Fruit fly (Drosophila melanogaster) whole organism, embryonic: ENCODE data around the gene CG6236.
A peak's percentile ranks its signal among the peaks of the same experiment; 100 is the strongest.

ENCODE experiments used
- Blimp-1 ChIP-seq: fragments of 200-800 bp; sonication (Bioruptor generic); optimal IDR thresholded peaks from 3 replicates; lab custom pipeline; 2018; ENCODE audit warnings: missing biosample characterization, missing genetic modification characterization, mild to moderate bottlenecking, moderate library complexity, missing genetic modification reagents
- C15 ChIP-seq: fragments of 200-800 bp; sonication (Bioruptor generic); IDR thresholded peaks from 3 replicates; pipeline ENCODE4 v1.3.6; 2022; ENCODE audit warnings: missing biosample characterization, missing genetic modification characterization
- CG10147 ChIP-seq: fragments of 200-800 bp; sonication (Bioruptor generic); optimal IDR thresholded peaks from 2 replicates; lab custom pipeline; 2019; ENCODE audit warnings: missing biosample characterization, mild to moderate bottlenecking, missing genetic modification characterization, moderate library complexity
- CG10565 ChIP-seq: fragments of 200-800 bp; sonication (Bioruptor generic); optimal IDR thresholded peaks from 3 replicates; lab custom pipeline; 2016; ENCODE audit warnings: missing biosample characterization, mild to moderate bottlenecking, missing genetic modification characterization
- CG12299 ChIP-seq: fragments of 200-800 bp; sonication (Bioruptor generic); optimal IDR thresholded peaks from 2 replicates; lab custom pipeline; 2018; ENCODE audit warnings: missing biosample characterization, mild to moderate bottlenecking, missing genetic modification characterization
- CG13123 ChIP-seq: fragments of 200-800 bp; sonication (Bioruptor generic); optimal IDR thresholded peaks from 2 replicates; lab custom pipeline; 2016; ENCODE audit warnings: missing biosample characterization, missing genetic modification characterization
- CG1647 ChIP-seq: fragments of 200-800 bp; sonication (Bioruptor generic); optimal IDR thresholded peaks from 3 replicates; lab custom pipeline; 2016; ENCODE audit warnings: missing biosample characterization, missing genetic modification characterization
- CG17328 ChIP-seq: fragments of 200-800 bp; sonication (Bioruptor generic); IDR thresholded peaks from 2 replicates; pipeline ENCODE4 v1.3.6; 2022; ENCODE audit warnings: missing biosample characterization, missing genetic modification characterization
- CG17829 ChIP-seq: fragments of 200-800 bp; optimal IDR thresholded peaks from 2 replicates; lab custom pipeline; 2019; ENCODE audit warnings: missing biosample characterization, mild to moderate bottlenecking, missing genetic modification characterization, moderate library complexity
- CG32767 ChIP-seq: fragments of 200-800 bp; sonication (Bioruptor generic); IDR thresholded peaks from 2 replicates; pipeline ENCODE4 v1.3.6; 2022; ENCODE audit warnings: missing biosample characterization, missing genetic modification characterization
- CG3726 ChIP-seq: fragments of 200-800 bp; sonication (Bioruptor generic); IDR thresholded peaks from 3 replicates; pipeline ENCODE4, ENCODE4 v1.3.6; 2022; ENCODE audit warnings: missing biosample characterization, missing genetic modification characterization
- CG5245 ChIP-seq: fragments of 200-800 bp; sonication (Bioruptor generic); optimal IDR thresholded peaks from 3 replicates; lab custom pipeline; 2016; ENCODE audit warnings: missing biosample characterization, missing genetic modification characterization
- CG6791 ChIP-seq: fragments of 200-800 bp; sonication (Bioruptor generic); IDR thresholded peaks from 3 replicates; pipeline ENCODE4 v1.3.6; 2022; ENCODE audit warnings: missing biosample characterization, missing genetic modification characterization; ENCODE audit not compliant: partially characterized antibody
- CG7271 ChIP-seq: fragments of 200-800 bp; sonication (Bioruptor generic); optimal IDR thresholded peaks from 2 replicates; lab custom pipeline; 2018; ENCODE audit warnings: missing biosample characterization, mild to moderate bottlenecking, missing genetic modification characterization, moderate library complexity
- CG7556 ChIP-seq: fragments of 200-800 bp; sonication (Bioruptor generic); optimal IDR thresholded peaks from 2 replicates; lab custom pipeline; 2017; ENCODE audit warnings: missing biosample characterization, mild to moderate bottlenecking, missing genetic modification characterization
- CG8089 ChIP-seq: fragments of 200-800 bp; sonication (Bioruptor generic); optimal IDR thresholded peaks from 3 replicates; lab custom pipeline; 2016; ENCODE audit warnings: missing biosample characterization, missing genetic modification characterization
- CG8388 ChIP-seq: fragments of 200-800 bp; sonication (Bioruptor generic); optimal IDR thresholded peaks from 2 replicates; lab custom pipeline; 2019; ENCODE audit warnings: missing biosample characterization, mild to moderate bottlenecking, missing genetic modification characterization, moderate library complexity
- CG8924 ChIP-seq: fragments of 200-800 bp; optimal IDR thresholded peaks from 3 replicates; lab custom pipeline; 2019; ENCODE audit warnings: missing biosample characterization, mild to moderate bottlenecking, missing genetic modification characterization, moderate library complexity
- Chrac-16 ChIP-seq: fragments of 200-800 bp; sonication (Bioruptor generic); optimal IDR thresholded peaks from 3 replicates; lab custom pipeline; 2016; ENCODE audit warnings: missing biosample characterization, missing genetic modification characterization
- D19A ChIP-seq: fragments of 200-800 bp; optimal IDR thresholded peaks from 3 replicates; lab custom pipeline; 2019; ENCODE audit warnings: missing biosample characterization, mild to moderate bottlenecking, missing genetic modification characterization, moderate library complexity
- Hand ChIP-seq: fragments of 200-800 bp; sonication (Bioruptor generic); optimal IDR thresholded peaks from 2 replicates; lab custom pipeline; 2017; ENCODE audit warnings: mild to moderate bottlenecking, missing biosample characterization, missing genetic modification reagents, missing genetic modification characterization
- MBD-R2 ChIP-seq: fragments of 200-800 bp; sonication (Bioruptor generic); IDR thresholded peaks from 2 replicates; pipeline ENCODE4 v1.3.6; 2022; ENCODE audit warnings: missing biosample characterization, missing genetic modification characterization
- Myb ChIP-seq: fragments of 200-800 bp; sonication (Bioruptor generic); optimal IDR thresholded peaks from 2 replicates; lab custom pipeline; 2016; ENCODE audit warnings: missing biosample characterization, missing genetic modification characterization
- Neu2 ChIP-seq: fragments of 200-800 bp; sonication (Bioruptor generic); optimal IDR thresholded peaks from 3 replicates; lab custom pipeline; 2016; ENCODE audit warnings: missing biosample characterization, missing genetic modification characterization, borderline replicate concordance
- NfI ChIP-seq: fragments of 200-800 bp; sonication (Bioruptor generic); optimal IDR thresholded peaks from 3 replicates; lab custom pipeline; 2018; ENCODE audit warnings: missing biosample characterization, mild to moderate bottlenecking, missing genetic modification characterization, moderate library complexity
- Rfx ChIP-seq: fragments of 200-800 bp; sonication (Bioruptor generic); IDR thresholded peaks from 2 replicates; pipeline ENCODE4 v1.3.6; 2022; ENCODE audit warnings: missing biosample characterization, missing genetic modification characterization
- Spps ChIP-seq: fragments of 200-800 bp; sonication (Bioruptor generic); optimal IDR thresholded peaks from 2 replicates; lab custom pipeline; 2018; ENCODE audit warnings: missing biosample characterization, mild to moderate bottlenecking, missing genetic modification characterization
- ab ChIP-seq: fragments of 200-800 bp; sonication (Bioruptor generic); optimal IDR thresholded peaks from 2 replicates; lab custom pipeline; 2016; ENCODE audit warnings: missing biosample characterization, missing genetic modification characterization
- al ChIP-seq: fragments of 200-800 bp; sonication (Bioruptor generic); IDR thresholded peaks from 2 replicates; pipeline ENCODE4 v1.3.6; 2022; ENCODE audit warnings: missing biosample characterization, missing genetic modification characterization
- amos ChIP-seq: fragments of 200-800 bp; sonication (Bioruptor generic); IDR thresholded peaks from 2 replicates; pipeline ENCODE4 v1.3.6; 2022; ENCODE audit warnings: missing biosample characterization, missing genetic modification characterization; ENCODE audit not compliant: partially characterized antibody
- cas ChIP-seq: fragments of 200-800 bp; sonication (Bioruptor generic); IDR thresholded peaks from 2 replicates; pipeline ENCODE4 v1.3.6; 2022; ENCODE audit warnings: missing biosample characterization, missing genetic modification characterization
- dmrt99B ChIP-seq: fragments of 200-800 bp; sonication (Bioruptor generic); optimal IDR thresholded peaks from 2 replicates; lab custom pipeline; 2018; ENCODE audit warnings: missing biosample characterization, mild to moderate bottlenecking, missing genetic modification characterization, moderate library complexity
- gce ChIP-seq: fragments of 200-800 bp; sonication (Bioruptor generic); IDR thresholded peaks from 3 replicates; pipeline ENCODE4 v1.3.6; 2022; ENCODE audit warnings: missing biosample characterization, missing genetic modification characterization
- gfzf ChIP-seq: fragments of 200-800 bp; sonication (Bioruptor generic); optimal IDR thresholded peaks from 2 replicates; lab custom pipeline; 2016; ENCODE audit warnings: missing biosample characterization, mild to moderate bottlenecking, missing genetic modification characterization, moderate library complexity
- gsb-n ChIP-seq: fragments of 200-800 bp; sonication (Bioruptor generic); optimal IDR thresholded peaks from 3 replicates; lab custom pipeline; 2018; ENCODE audit warnings: missing biosample characterization, mild to moderate bottlenecking, missing genetic modification characterization
- hbn ChIP-seq: fragments of 200-800 bp; sonication (Bioruptor generic); IDR thresholded peaks from 2 replicates; pipeline ENCODE4 v1.3.6; 2022; ENCODE audit warnings: missing biosample characterization, missing genetic modification characterization; ENCODE audit not compliant: partially characterized antibody
- hkb ChIP-seq, 2 experiments: fragments of 200-800 bp in 1 of 2; fragments of >200 bp in 1 of 2; sonication (Bioruptor generic) in 1 of 2; IDR thresholded peaks in 1 of 2; optimal IDR thresholded peaks in 1 of 2; 2 replicates each; pipeline versions ENCODE4 v1.3.6 to Lab custom; 2017 to 2022; ENCODE audit warnings: missing biosample characterization in 1 of 2, missing genetic modification characterization in 1 of 2
- jumu ChIP-seq: fragments of 200-800 bp; sonication (Bioruptor generic); optimal IDR thresholded peaks from 3 replicates; lab custom pipeline; 2016; ENCODE audit warnings: missing biosample characterization, missing genetic modification characterization
- lab ChIP-seq: fragments of 200-800 bp; sonication (Bioruptor generic); optimal IDR thresholded peaks from 3 replicates; lab custom pipeline; 2017; ENCODE audit warnings: missing biosample characterization, missing genetic modification characterization, mild to moderate bottlenecking, moderate library complexity, missing genetic modification reagents
- lov ChIP-seq, 2 experiments: fragments of 200-800 bp in 1 of 2; fragments of >200 bp in 1 of 2; sonication (Bioruptor generic) in 1 of 2; IDR thresholded peaks in 1 of 2; optimal IDR thresholded peaks in 1 of 2; 2 replicates in 1 of 2; 3 replicates in 1 of 2; pipeline versions ENCODE4 v1.3.6 to Lab custom; 2017 to 2022; ENCODE audit warnings: missing biosample characterization in 1 of 2, missing genetic modification characterization in 1 of 2
- maf-S ChIP-seq: fragments of 200-800 bp; sonication (Bioruptor generic); optimal IDR thresholded peaks from 2 replicates; lab custom pipeline; 2016; ENCODE audit warnings: missing biosample characterization, missing genetic modification characterization
- oc ChIP-seq: fragments of 200-800 bp; sonication (Bioruptor generic); optimal IDR thresholded peaks from 2 replicates; lab custom pipeline; 2018; ENCODE audit warnings: missing biosample characterization, mild to moderate bottlenecking, missing genetic modification characterization, moderate library complexity
- odd ChIP-seq: fragments of 200-800 bp; sonication (Bioruptor generic); optimal IDR thresholded peaks from 2 replicates; lab custom pipeline; 2017; ENCODE audit warnings: missing biosample characterization, mild to moderate bottlenecking, missing genetic modification characterization
- pnt ChIP-seq: fragments of 200-800 bp; sonication (Bioruptor generic); optimal IDR thresholded peaks from 3 replicates; lab custom pipeline; 2016; ENCODE audit warnings: missing biosample characterization, missing genetic modification characterization
- row ChIP-seq: fragments of 200-800 bp; sonication (Bioruptor generic); IDR thresholded peaks from 3 replicates; pipeline ENCODE4 v1.3.6; 2022; ENCODE audit warnings: missing biosample characterization, missing genetic modification characterization
- sc ChIP-seq, 3 experiments: fragments of >200 bp in 2 of 3; fragments of 200-800 bp in 1 of 3; sonication (Bioruptor generic) in 1 of 3; optimal IDR thresholded peaks; 2 replicates in 2 of 3; 3 replicates in 1 of 3; lab custom pipeline; 2017; ENCODE audit warnings: mild to moderate bottlenecking in 1 of 3, missing biosample characterization in 1 of 3, missing genetic modification characterization in 1 of 3, missing genetic modification reagents in 1 of 3
- tio ChIP-seq: fragments of 200-800 bp; sonication (Bioruptor generic); optimal IDR thresholded peaks from 2 replicates; lab custom pipeline; 2017; ENCODE audit warnings: missing biosample characterization, missing genetic modification characterization, inconsistent platforms
- yki ChIP-seq: fragments of >200 bp; optimal IDR thresholded peaks from 3 replicates; lab custom pipeline; 2018

CG6236 gene

dm6 chr3R:15280619-15281334, 47.3 kb downstream of the CG6236 start (continued):
- TF ChIP-seq pnt (GFP tag; lab: Kevin White, UChicago) (no peak), CG3726 (no peak), Hand (GFP tag; lab: Kevin White, UChicago) (no peak), CG8924 (tag; lab: Kevin White, UChicago) (peak; percentile 83), yki (lab: Kevin White, UChicago) (peak; percentile 14), Blimp-1 (GFP tag; lab: Kevin White, UChicago) (peak; percentile 70), Chrac-16 (GFP tag; lab: Kevin White, UChicago) (peak; percentile 51), CG12299 (tag; lab: Kevin White, UChicago) (peak; percentile 70), hbn (GFP tag; lab: Robert Waterston, UW) (no peak), CG17328 (peak; percentile 31; the same call in 1 of the 2 replicates), Neu2 (GFP tag; lab: Kevin White, UChicago) (no peak), CG13123 (peak; percentile 13), hkb (optimal IDR thresholded peaks at IDR 0.05; lab: Kevin White, UChicago) (no peak), hkb (GFP tag; IDR thresholded peaks at IDR 0.05; lab: Robert Waterston, UW) (peak; percentile 48), lov (optimal IDR thresholded peaks at IDR 0.05; lab: Kevin White, UChicago) (no peak), lov (GFP tag; IDR thresholded peaks at IDR 0.05; lab: Robert Waterston, UW) (no peak), Myb (GFP tag; lab: Kevin White, UChicago) (no peak), amos (GFP tag; lab: Robert Waterston, UW) (no peak), tio (GFP tag; lab: Kevin White, UChicago) (peak; percentile 86), oc (peak; percentile 27), MBD-R2 (GFP tag; lab: Robert Waterston, UW) (no peak), CG8388 (GFP tag; lab: Kevin White, UChicago) (peak; percentile 74), ab (GFP tag; lab: Kevin White, UChicago) (no peak), row (peak; percentile 69), gsb-n (tag; lab: Kevin White, UChicago) (peak; percentile 74), CG7271 (tag; lab: Kevin White, UChicago) (peak; percentile 16), lab (GFP tag; lab: Kevin White, UChicago) (peak; percentile 20), gfzf (GFP tag; lab: Kevin White, UChicago) (no peak), CG8089 (no peak), sc (optimal IDR thresholded peaks at IDR 0.05; lab: Kevin White, UChicago) (no peak), sc (GFP tag; optimal IDR thresholded peaks at IDR 0.05; lab: Kevin White, UChicago) (peak; percentile 78), CG7556 (GFP tag; lab: Kevin White, UChicago) (peak; percentile 85), CG17829 (peak; percentile 76), CG1647 (no peak), maf-S (GFP tag; lab: Kevin White, UChicago) (no peak), Rfx (GFP tag; lab: Robert Waterston, UW) (peak; percentile 47; the same call in 1 of the 2 replicates), Spps (tag; lab: Kevin White, UChicago) (peak; percentile 44), CG10147 (GFP tag; lab: Kevin White, UChicago) (peak; percentile 63), odd (GFP tag; lab: Kevin White, UChicago) (peak; percentile 46), al (0 out of 2 replicates have a peak, but pooled peaks have one; percentile 9), C15 (GFP tag; lab: Robert Waterston, UW) (no peak), jumu (GFP tag; lab: Kevin White, UChicago) (peak; percentile 27), CG10565 (GFP tag; lab: Kevin White, UChicago) (no peak), CG5245 (GFP tag; lab: Kevin White, UChicago) (peak; percentile 24), dmrt99B (peak; percentile 83), cas (no peak), gce (GFP tag; lab: Robert Waterston, UW) (no peak), CG32767 (GFP tag; lab: Robert Waterston, UW) (peak; percentile 40; the same call in 1 of the 2 replicates), NfI (GFP tag; lab: Kevin White, UChicago) (peak; percentile 65), CG6791 (GFP tag; lab: Robert Waterston, UW) (no peak), D19A (tag; lab: Kevin White, UChicago) (peak; percentile 73)
